Fruit fly (Drosophila melanogaster) whole organism, embryonic: ENCODE results near the gene CG7945.

Source experiments
- Asciz ChIP-seq: fragments of 200-800 bp; sonication (Bioruptor generic); optimal IDR thresholded peaks from 2 replicates; lab custom pipeline; 2017; ENCODE audit warnings: missing biosample characterization, mild to moderate bottlenecking, missing genetic modification characterization, missing genetic modification reagents
- Bteb2 ChIP-seq: fragments of 200-800 bp; sonication (Bioruptor generic); optimal IDR thresholded peaks from 2 replicates; lab custom pipeline; 2016; ENCODE audit warnings: missing biosample characterization, missing genetic modification characterization
- CG1024 ChIP-seq: fragments of 200-800 bp; sonication (Bioruptor generic); IDR thresholded peaks from 2 replicates; pipeline ENCODE4 v1.3.6; 2022; ENCODE audit warnings: missing biosample characterization, missing genetic modification characterization
- CG10431 ChIP-seq: fragments of 200-800 bp; sonication (Bioruptor generic); optimal IDR thresholded peaks from 3 replicates; lab custom pipeline; 2018; ENCODE audit warnings: missing biosample characterization, mild to moderate bottlenecking, missing genetic modification characterization
- CG12155 ChIP-seq: fragments of 200-800 bp; sonication (Bioruptor generic); optimal IDR thresholded peaks from 3 replicates; lab custom pipeline; 2016; ENCODE audit warnings: missing biosample characterization, missing genetic modification characterization
- CG12744 ChIP-seq: fragments of 200-800 bp; sonication (Bioruptor generic); optimal IDR thresholded peaks from 2 replicates; lab custom pipeline; 2016; ENCODE audit warnings: missing biosample characterization, missing genetic modification characterization
- CG14710 ChIP-seq: fragments of 200-800 bp; sonication (Bioruptor generic); optimal IDR thresholded peaks from 3 replicates; lab custom pipeline; 2019; ENCODE audit warnings: missing biosample characterization, mild to moderate bottlenecking, missing genetic modification characterization, moderate library complexity
- CG15269 ChIP-seq: fragments of 200-800 bp; sonication (Bioruptor generic); optimal IDR thresholded peaks from 2 replicates; lab custom pipeline; 2018; ENCODE audit warnings: missing biosample characterization, mild to moderate bottlenecking, missing genetic modification characterization, moderate library complexity
- CG17361 ChIP-seq: fragments of 200-800 bp; sonication (Bioruptor generic); IDR thresholded peaks from 3 replicates; pipeline ENCODE4 v1.3.6; 2022; ENCODE audit warnings: missing biosample characterization, missing genetic modification characterization
- CG1832 ChIP-seq: fragments of 200-800 bp; sonication (Bioruptor generic); optimal IDR thresholded peaks from 2 replicates; lab custom pipeline; 2017; ENCODE audit warnings: missing biosample characterization, mild to moderate bottlenecking, missing genetic modification characterization, inconsistent platforms
- CG2202 ChIP-seq: fragments of 200-800 bp; sonication (Bioruptor generic); optimal IDR thresholded peaks from 2 replicates; lab custom pipeline; 2018; ENCODE audit warnings: missing biosample characterization, mild to moderate bottlenecking, missing genetic modification characterization
- CG2712 ChIP-seq: fragments of 200-800 bp; optimal IDR thresholded peaks from 3 replicates; lab custom pipeline; 2019; ENCODE audit warnings: missing biosample characterization, mild to moderate bottlenecking, missing genetic modification characterization, moderate library complexity
- CG30431 ChIP-seq: fragments of 200-800 bp; sonication (Bioruptor generic); optimal IDR thresholded peaks from 2 replicates; lab custom pipeline; 2017; ENCODE audit warnings: missing biosample characterization, missing genetic modification characterization
- CG3163 ChIP-seq: fragments of 200-800 bp; sonication (Bioruptor generic); optimal IDR thresholded peaks from 3 replicates; lab custom pipeline; 2016; ENCODE audit warnings: missing biosample characterization, missing genetic modification characterization
- CG4707 ChIP-seq: fragments of 200-800 bp; sonication (Bioruptor generic); optimal IDR thresholded peaks from 2 replicates; lab custom pipeline; 2018; ENCODE audit warnings: missing biosample characterization, mild to moderate bottlenecking, missing genetic modification characterization, moderate library complexity
- CG5245 ChIP-seq: fragments of 200-800 bp; sonication (Bioruptor generic); optimal IDR thresholded peaks from 3 replicates; lab custom pipeline; 2016; ENCODE audit warnings: missing biosample characterization, missing genetic modification characterization
- CG6683 ChIP-seq: fragments of 200-800 bp; sonication (Bioruptor generic); optimal IDR thresholded peaks from 2 replicates; lab custom pipeline; 2017; ENCODE audit warnings: missing biosample characterization, mild to moderate bottlenecking, missing genetic modification characterization, missing genetic modification reagents
- CG6791 ChIP-seq: fragments of 200-800 bp; sonication (Bioruptor generic); IDR thresholded peaks from 3 replicates; pipeline ENCODE4 v1.3.6; 2022; ENCODE audit warnings: missing biosample characterization, missing genetic modification characterization; ENCODE audit not compliant: partially characterized antibody
- CG7357 ChIP-seq: fragments of 200-800 bp; sonication (Bioruptor generic); IDR thresholded peaks from 3 replicates; pipeline ENCODE4 v1.3.6; 2022; ENCODE audit warnings: missing biosample characterization, missing genetic modification characterization
- CG9727 ChIP-seq: fragments of 200-800 bp; sonication (Bioruptor generic); optimal IDR thresholded peaks from 3 replicates; lab custom pipeline; 2017; ENCODE audit warnings: missing biosample characterization, mild to moderate bottlenecking, missing genetic modification characterization
- CG9797 ChIP-seq: fragments of 200-800 bp; sonication (Bioruptor generic); optimal IDR thresholded peaks from 3 replicates; lab custom pipeline; 2018; ENCODE audit warnings: missing biosample characterization, mild to moderate bottlenecking, missing genetic modification characterization
- CG9932 ChIP-seq: fragments of 200-800 bp; sonication (Bioruptor generic); IDR thresholded peaks from 2 replicates; pipeline ENCODE4 v1.3.6; 2022; ENCODE audit warnings: missing biosample characterization, missing genetic modification characterization
- Dad ChIP-seq: fragments of 200-800 bp; sonication (Bioruptor generic); optimal IDR thresholded peaks from 3 replicates; lab custom pipeline; 2016; ENCODE audit warnings: missing biosample characterization, missing genetic modification characterization
- Dbx ChIP-seq: fragments of 200-800 bp; sonication (Bioruptor generic); IDR thresholded peaks from 3 replicates; pipeline ENCODE4 v1.3.6; 2022; ENCODE audit warnings: missing biosample characterization, missing genetic modification characterization
- Lim3 ChIP-seq: fragments of 200-800 bp; sonication (Bioruptor generic); IDR thresholded peaks from 2 replicates; pipeline ENCODE4 v1.3.6; 2022; ENCODE audit warnings: missing biosample characterization, missing genetic modification characterization
- Mad ChIP-seq: fragments of 200-800 bp; sonication (Bioruptor generic); optimal IDR thresholded peaks from 2 replicates; lab custom pipeline; 2016; ENCODE audit warnings: missing biosample characterization, missing genetic modification characterization
- Pdp1 ChIP-seq, 2 experiments: fragments of 200-800 bp; sonication (Bioruptor generic); optimal IDR thresholded peaks; 3 replicates each; lab custom pipeline; 2016; ENCODE audit warnings: missing biosample characterization in 2 of 2, missing genetic modification characterization in 2 of 2, mild to moderate bottlenecking in 1 of 2, moderate library complexity in 1 of 2
- Spps ChIP-seq: fragments of 200-800 bp; sonication (Bioruptor generic); optimal IDR thresholded peaks from 2 replicates; lab custom pipeline; 2018; ENCODE audit warnings: missing biosample characterization, mild to moderate bottlenecking, missing genetic modification characterization
- Tbp ChIP-seq: fragments of >200 bp; optimal IDR thresholded peaks from 2 replicates; lab custom pipeline; 2018; ENCODE audit warnings: missing biosample characterization, missing genetic modification characterization
- Trl ChIP-seq, 3 experiments: fragments of >200 bp in 2 of 3; fragments of 200-800 bp in 1 of 3; sonication (Bioruptor generic) in 1 of 3; optimal IDR thresholded peaks; 2 replicates in 1 of 3; 3 replicates in 2 of 3; lab custom pipeline; 2016 to 2017; ENCODE audit warnings: missing biosample characterization in 1 of 3, missing genetic modification characterization in 1 of 3
- YL-1 ChIP-seq: fragments of 200-800 bp; sonication (Bioruptor generic); optimal IDR thresholded peaks from 3 replicates; lab custom pipeline; 2017; ENCODE audit warnings: missing biosample characterization, mild to moderate bottlenecking, missing genetic modification characterization
- amos ChIP-seq: fragments of 200-800 bp; sonication (Bioruptor generic); IDR thresholded peaks from 2 replicates; pipeline ENCODE4 v1.3.6; 2022; ENCODE audit warnings: missing biosample characterization, missing genetic modification characterization; ENCODE audit not compliant: partially characterized antibody
- ara ChIP-seq: fragments of 200-800 bp; sonication (Bioruptor generic); IDR thresholded peaks from 2 replicates; pipeline ENCODE4 v1.3.6; 2022; ENCODE audit warnings: missing biosample characterization, missing genetic modification characterization
- ato ChIP-seq: fragments of 200-800 bp; sonication (Bioruptor generic); IDR thresholded peaks from 2 replicates; pipeline ENCODE4 v1.3.6; 2022; ENCODE audit warnings: missing biosample characterization, missing genetic modification characterization; ENCODE audit not compliant: partially characterized antibody
- chn ChIP-seq: fragments of 200-800 bp; sonication (Bioruptor generic); optimal IDR thresholded peaks from 2 replicates; lab custom pipeline; 2016; ENCODE audit warnings: missing biosample characterization, missing genetic modification characterization
- dmrt99B ChIP-seq: fragments of 200-800 bp; sonication (Bioruptor generic); optimal IDR thresholded peaks from 2 replicates; lab custom pipeline; 2018; ENCODE audit warnings: missing biosample characterization, mild to moderate bottlenecking, missing genetic modification characterization, moderate library complexity
- emc ChIP-seq: fragments of 200-800 bp; sonication (Bioruptor generic); optimal IDR thresholded peaks from 2 replicates; lab custom pipeline; 2016; ENCODE audit warnings: missing biosample characterization, missing genetic modification characterization
- exex ChIP-seq: fragments of 200-800 bp; sonication (Bioruptor generic); optimal IDR thresholded peaks from 4 replicates; lab custom pipeline; 2018; ENCODE audit warnings: missing biosample characterization, mild to moderate bottlenecking, missing genetic modification characterization, moderate library complexity
- kah ChIP-seq: fragments of 200-800 bp; sonication (Bioruptor generic); optimal IDR thresholded peaks from 2 replicates; lab custom pipeline; 2018; ENCODE audit warnings: missing biosample characterization, mild to moderate bottlenecking, missing genetic modification characterization
- nerfin-1 ChIP-seq: fragments of 200-800 bp; sonication (Bioruptor generic); optimal IDR thresholded peaks from 3 replicates; lab custom pipeline; 2019; ENCODE audit warnings: missing biosample characterization, mild to moderate bottlenecking, missing genetic modification characterization, moderate library complexity
- so ChIP-seq: fragments of 200-800 bp; sonication (Bioruptor generic); IDR thresholded peaks from 3 replicates; pipeline ENCODE4 v1.3.6; 2022; ENCODE audit warnings: missing biosample characterization, missing genetic modification characterization
- sug ChIP-seq: fragments of 200-800 bp; optimal IDR thresholded peaks from 2 replicates; lab custom pipeline; 2019; ENCODE audit warnings: missing biosample characterization, mild to moderate bottlenecking, missing genetic modification characterization, moderate library complexity
- ttk ChIP-seq: fragments of 200-800 bp; sonication (Bioruptor generic); IDR thresholded peaks from 2 replicates; pipeline ENCODE4 v2.1.2; 2022; ENCODE audit warnings: missing biosample characterization, missing genetic modification characterization
- unc-4 ChIP-seq: fragments of 200-800 bp; sonication (Bioruptor generic); IDR thresholded peaks from 2 replicates; pipeline ENCODE4 v1.3.6; 2022; ENCODE audit warnings: missing biosample characterization, missing genetic modification characterization; ENCODE audit not compliant: partially characterized antibody
- vvl ChIP-seq: fragments of 200-800 bp; sonication (Bioruptor generic); IDR thresholded peaks from 2 replicates; pipeline ENCODE4 v1.3.6; 2022; ENCODE audit warnings: missing biosample characterization, missing genetic modification characterization
- wdn ChIP-seq: fragments of 200-800 bp; sonication (Bioruptor generic); IDR thresholded peaks from 2 replicates; pipeline ENCODE4 v1.3.6; 2022; ENCODE audit warnings: missing biosample characterization, missing genetic modification characterization

CG7945 gene

dm6 chr3L:15496274-15496673, 27.7 kb downstream of the CG7945 start, which contains the start of gene CG13455 (continued):
- TF ChIP-seq Spps (tag; lab: Kevin White, UChicago) (no peak), CG6683 (GFP tag; lab: Kevin White, UChicago) (no peak), CG9797 (GFP tag; lab: Kevin White, UChicago) (no peak)

dm6 chr3L:15495449-15495848, 28.5 kb downstream of the CG7945 start, which contains the start of gene CG12355:
Gene CG12355, minus strand, starts transcription at chr3L:15495549.
- TF ChIP-seq emc (GFP tag; lab: Kevin White, UChicago) (no peak), CG14710 (tag; lab: Kevin White, UChicago) (no peak), chn (GFP tag; lab: Kevin White, UChicago) (no peak), CG12155 (GFP tag; lab: Kevin White, UChicago) (no peak), CG6791 (GFP tag; lab: Robert Waterston, UW) (no peak), CG9932 (GFP tag; lab: Robert Waterston, UW) (no peak), amos (GFP tag; lab: Robert Waterston, UW) (no peak), unc-4 (GFP tag; lab: Robert Waterston, UW) (no peak), Mad (GFP tag; lab: Kevin White, UChicago) (no peak), wdn (no peak), CG15269 (no peak), CG30431 (GFP tag; lab: Kevin White, UChicago) (no peak), CG12744 (GFP tag; lab: Kevin White, UChicago) (no peak), CG9727 (GFP tag; lab: Kevin White, UChicago) (no peak), Dad (GFP tag; lab: Kevin White, UChicago) (no peak)

- TF ChIP-seq ato (GFP tag; lab: Robert Waterston, UW) = 0 out of 2 replicates have a peak, but pooled peaks have one; percentile 35
- TF ChIP-seq CG7357 = no peak
- no peak for TF ChIP-seq Lim3 (GFP tag; lab: Robert Waterston, UW)
- TF ChIP-seq Dbx (GFP tag; lab: Robert Waterston, UW) = 0 out of 3 replicates have a peak, but pooled peaks have one; percentile 35
- peak; percentile 51 for TF ChIP-seq Asciz
- TF ChIP-seq CG1832 (GFP tag; lab: Kevin White, UChicago) = no peak
- TF ChIP-seq sug (tag; lab: Kevin White, UChicago) = peak; percentile 1
- TF ChIP-seq so (GFP tag; lab: Robert Waterston, UW) = no peak
- peak; percentile 86 for TF ChIP-seq CG3163 (GFP tag; lab: Kevin White, UChicago)
- no peak for TF ChIP-seq Bteb2 (GFP tag; lab: Kevin White, UChicago)
- TF ChIP-seq Trl (optimal IDR thresholded peaks at IDR 0.05; lab: Kevin White, UChicago) = peak; percentile 56 to 65
- no peak for TF ChIP-seq Trl (GFP tag; optimal IDR thresholded peaks at IDR 0.05; lab: Kevin White, UChicago)
- TF ChIP-seq CG2712 (tag; lab: Kevin White, UChicago) = no peak
- TF ChIP-seq YL-1 (GFP tag; lab: Kevin White, UChicago) = no peak
- TF ChIP-seq CG17361 = 0 out of 3 replicates have a peak, but pooled peaks have one; percentile 8
- TF ChIP-seq Tbp = no peak
- peak; percentile 47; the same call in 1 of the 2 replicates for TF ChIP-seq ara
- peak; percentile 21 for TF ChIP-seq exex
- TF ChIP-seq nerfin-1 = peak; percentile 7
- TF ChIP-seq CG4707 (GFP tag; lab: Kevin White, UChicago) = peak; percentile 1
- TF ChIP-seq CG2202 (tag; lab: Kevin White, UChicago) = no peak
- 0 out of 2 replicates have a peak, but pooled peaks have one; percentile 0 for TF ChIP-seq vvl (GFP tag; lab: Robert Waterston, UW)
- TF ChIP-seq Pdp1 (GFP tag; optimal IDR thresholded peaks at IDR 0.05; lab: Kevin White, UChicago) = peak in 1 of 2 experiments; percentile 51
- TF ChIP-seq CG5245 (GFP tag; lab: Kevin White, UChicago) = no peak
- TF ChIP-seq CG10431 (GFP tag; lab: Kevin White, UChicago) = peak; percentile 11
- TF ChIP-seq CG1024 (GFP tag; lab: Robert Waterston, UW) = 0 out of 2 replicates have a peak, but pooled peaks have one; percentile 7
- TF ChIP-seq dmrt99B (tag; lab: Kevin White, UChicago) = no peak
- TF ChIP-seq ttk (GFP tag; lab: Robert Waterston, UW) = no peak
- peak; percentile 3 for TF ChIP-seq kah (GFP tag; lab: Kevin White, UChicago)
These were observed 29.2 kb downstream of the CG7945 start for dm6 chr3L:15494599-15495271.
